In genomic region chrV:8434400-8434827, ce11 we compare ENCODE assay signal across 6 worm cellular contexts.
TF ChIP-seq lines count a peak whose summit lies in the region.

No protein-coding gene starts in this region.

TF ChIP-seq in whole organism, L1 larva, 84 proteins besides CTCF, POLR2A, EP300 and RAD21 (continues in another document):
- peak; percentile 78 for TF ChIP-seq lin-14 (GFP tag; optimal IDR thresholded peaks at IDR 0.05; lab: Kevin White, UChicago)
- TF ChIP-seq lin-35 (GFP tag; optimal IDR thresholded peaks at IDR 0.05; lab: Kevin White, UChicago), result peak in 1 of 2 experiments; percentile 36
- no peak for TF ChIP-seq sptf-1 (tag; optimal IDR thresholded peaks at IDR 0.05; lab: Kevin White, UChicago)
- TF ChIP-seq C04F5.9 (tag; optimal IDR thresholded peaks at IDR 0.05; lab: Kevin White, UChicago), result no peak
- no peak for TF ChIP-seq mef-2 (tag; optimal IDR thresholded peaks at IDR 0.05; lab: Kevin White, UChicago)
- no peak for TF ChIP-seq ceh-88 (GFP tag; IDR thresholded peaks at IDR 0.05; lab: Robert Waterston, UW)
- TF ChIP-seq ztf-4 (tag; optimal IDR thresholded peaks at IDR 0.05; lab: Kevin White, UChicago), result no peak
- TF ChIP-seq nhr-85 (tag; lab: Kevin White, UChicago), result peak; percentile 6
- TF ChIP-seq unc-130 (tag; optimal IDR thresholded peaks at IDR 0.05; lab: Kevin White, UChicago), result no peak
- TF ChIP-seq vab-15 (tag; optimal IDR thresholded peaks at IDR 0.05; lab: Kevin White, UChicago), result no peak
- no peak for TF ChIP-seq F16B12.6 (tag; optimal IDR thresholded peaks at IDR 0.05; lab: Kevin White, UChicago)
- peak; percentile 69 for TF ChIP-seq blmp-1 (tag; optimal IDR thresholded peaks at IDR 0.05; lab: Kevin White, UChicago)
- TF ChIP-seq hlh-4 (tag; optimal IDR thresholded peaks at IDR 0.05; lab: Kevin White, UChicago), result no peak
- TF ChIP-seq elt-2 (tag; optimal IDR thresholded peaks at IDR 0.05; lab: Kevin White, UChicago), result peak; percentile 66
- TF ChIP-seq nhr-237 (tag; optimal IDR thresholded peaks at IDR 0.05; lab: Kevin White, UChicago), result no peak
- peak in 1 of 6 experiments; percentile 41 for TF ChIP-seq elt-3 (tag; optimal IDR thresholded peaks at IDR 0.05; lab: Kevin White, UChicago)

TF ChIP-seq in whole organism, L2 larva, 48 proteins besides CTCF, POLR2A, EP300 and RAD21 (continues in another document):
- TF ChIP-seq nhr-23 (tag; optimal IDR thresholded peaks at IDR 0.05; lab: Kevin White, UChicago) (no peak), sem-4 (tag; optimal IDR thresholded peaks at IDR 0.05; lab: Kevin White, UChicago) (no peak), mdl-1 (tag; optimal IDR thresholded peaks at IDR 0.05; lab: Kevin White, UChicago) (no peak), nhr-11 (tag; optimal IDR thresholded peaks at IDR 0.05; lab: Kevin White, UChicago) (no peak), nhr-129 (tag; optimal IDR thresholded peaks at IDR 0.05; lab: Kevin White, UChicago) (peak; percentile 36), peb-1 (tag; optimal IDR thresholded peaks at IDR 0.05; lab: Kevin White, UChicago) (no peak), elt-3 (tag; optimal IDR thresholded peaks at IDR 0.05; lab: Kevin White, UChicago) (no peak), ceh-82 (tag; optimal IDR thresholded peaks at IDR 0.05; lab: Kevin White, UChicago) (no peak), aly-2 (tag; optimal IDR thresholded peaks at IDR 0.05; lab: Kevin White, UChicago) (no peak), unc-55 (GFP tag; optimal IDR thresholded peaks at IDR 0.05; lab: Kevin White, UChicago) (no peak), snpc-4 (tag; optimal IDR thresholded peaks at IDR 0.05; lab: Kevin White, UChicago) (no peak), nhr-25 (tag; optimal IDR thresholded peaks at IDR 0.05; lab: Kevin White, UChicago) (peak; percentile 35), lsy-2 (tag; optimal IDR thresholded peaks at IDR 0.05; lab: Kevin White, UChicago) (no peak), alr-1 (tag; optimal IDR thresholded peaks at IDR 0.05; lab: Kevin White, UChicago) (no peak), ztf-11 (tag; optimal IDR thresholded peaks at IDR 0.05; lab: Kevin White, UChicago) (no peak), F13H6.1 (tag; optimal IDR thresholded peaks at IDR 0.05; lab: Kevin White, UChicago) (peak; percentile 36), nhr-6 (tag; optimal IDR thresholded peaks at IDR 0.05; lab: Kevin White, UChicago) (no peak)

TF ChIP-seq in whole organism, L3 larva, 47 proteins besides CTCF, POLR2A, EP300 and RAD21:
- TF ChIP-seq snpc-4 (tag; optimal IDR thresholded peaks at IDR 0.05; lab: Kevin White, UChicago) (no peak), elt-2 (tag; optimal IDR thresholded peaks at IDR 0.05; lab: Kevin White, UChicago) (peak; percentile 83), pha-4 (tag; optimal IDR thresholded peaks at IDR 0.05; lab: Kevin White, UChicago) (peak; percentile 69), ceh-82 (tag; optimal IDR thresholded peaks at IDR 0.05; lab: Kevin White, UChicago) (no peak), nhr-25 (tag; optimal IDR thresholded peaks at IDR 0.05; lab: Kevin White, UChicago) (peak; percentile 23), pqm-1 (tag; optimal IDR thresholded peaks at IDR 0.05; lab: Kevin White, UChicago) (peak; percentile 50), nhr-23 (tag; optimal IDR thresholded peaks at IDR 0.05; lab: Kevin White, UChicago) (peak; percentile 1)

TF ChIP-seq in whole organism, L4 larva, 104 proteins besides CTCF, POLR2A, EP300 and RAD21 (continues in another document):
- TF ChIP-seq zag-1 (tag; optimal IDR thresholded peaks at IDR 0.05; lab: Kevin White, UChicago) (no peak), lin-39 (tag; optimal IDR thresholded peaks at IDR 0.05; lab: Kevin White, UChicago) (no peak), snpc-1.2 (GFP tag; IDR thresholded peaks at IDR 0.05; lab: Robert Waterston, UW) (no peak), mes-2 (tag; optimal IDR thresholded peaks at IDR 0.05; lab: Kevin White, UChicago; ENCODE audit: poor library complexity, severe bottlenecking) (no peak), madf-5 (GFP tag; IDR thresholded peaks at IDR 0.05; lab: Robert Waterston, UW) (no peak), lin-1 (GFP tag; IDR thresholded peaks at IDR 0.05; lab: Robert Waterston, UW) (no peak), pha-4 (GFP tag; IDR thresholded peaks at IDR 0.05; lab: Robert Waterston, UW) (no peak), pha-4 (tag; optimal IDR thresholded peaks at IDR 0.05; lab: Kevin White, UChicago) (no peak), pqm-1 (tag; optimal IDR thresholded peaks at IDR 0.05; lab: Kevin White, UChicago) (peak; percentile 55), aly-2 (tag; optimal IDR thresholded peaks at IDR 0.05; lab: Kevin White, UChicago) (no peak), tag-97 (GFP tag; IDR thresholded peaks at IDR 0.05; lab: Robert Waterston, UW) (no peak), ceh-20 (GFP tag; IDR thresholded peaks at IDR 0.05; lab: Robert Waterston, UW) (no peak), dve-1 (tag; optimal IDR thresholded peaks at IDR 0.05; lab: Kevin White, UChicago; ENCODE audit: insufficient read depth) (peak; percentile 38), mdl-1 (tag; optimal IDR thresholded peaks at IDR 0.05; lab: Kevin White, UChicago) (peak in 1 of 2 experiments; percentile 51), nhr-237 (tag; optimal IDR thresholded peaks at IDR 0.05; lab: Kevin White, UChicago) (no peak), unc-62 (GFP tag; optimal IDR thresholded peaks at IDR 0.05 in 1 of 2; lab: Kevin White, UChicago) (peak in 1 of 2 experiments; percentile 62), unc-62 (tag; optimal IDR thresholded peaks at IDR 0.05; lab: Kevin White, UChicago) (no peak), ztf-7 (tag; optimal IDR thresholded peaks at IDR 0.05; lab: Kevin White, UChicago) (no peak), mep-1 (tag; optimal IDR thresholded peaks at IDR 0.05; lab: Kevin White, UChicago) (peak; percentile 36), lim-7 (GFP tag; IDR thresholded peaks at IDR 0.05; lab: Robert Waterston, UW) (no peak)

TF ChIP-seq in whole organism, late embryonic, 69 proteins besides CTCF, POLR2A, EP300 and RAD21:
- no peak for TF ChIP-seq unc-42 (tag; optimal IDR thresholded peaks at IDR 0.05; lab: Kevin White, UChicago)
- TF ChIP-seq npax-4 (tag; optimal IDR thresholded peaks at IDR 0.05; lab: Kevin White, UChicago), result no peak
- TF ChIP-seq elt-2 (tag; optimal IDR thresholded peaks at IDR 0.05; lab: Kevin White, UChicago), result peak; percentile 31
- TF ChIP-seq Y22D7AL.16 (tag; optimal IDR thresholded peaks at IDR 0.05; lab: Kevin White, UChicago), result no peak
- TF ChIP-seq C38D4.7 (GFP tag; optimal IDR thresholded peaks at IDR 0.05; lab: Kevin White, UChicago), result no peak
- TF ChIP-seq pqm-1 (tag; optimal IDR thresholded peaks at IDR 0.05; lab: Kevin White, UChicago), result no peak
- no peak for TF ChIP-seq ceh-14 (tag; optimal IDR thresholded peaks at IDR 0.05; lab: Kevin White, UChicago)

TF ChIP-seq in whole organism, young adult, 124 proteins besides CTCF, POLR2A, EP300 and RAD21:
- TF ChIP-seq nhr-80 (tag; optimal IDR thresholded peaks at IDR 0.05; lab: Kevin White, UChicago) (peak; percentile 60), cebp-2 (GFP tag; IDR thresholded peaks at IDR 0.05; lab: Robert Waterston, UW) (no peak)
